Fruit fly (Drosophila melanogaster) whole organism, wandering third instar larva: ENCODE measurements around the gene CG7332.

Source experiments
- Abd-B ChIP-seq: fragments of >200 bp; optimal IDR thresholded peaks from 2 replicates; lab custom pipeline; 2017; ENCODE audit warnings: missing biosample characterization, missing genetic modification characterization
- CG32264 ChIP-seq: fragments of 200-800 bp; sonication (Bioruptor generic); optimal IDR thresholded peaks from 2 replicates; lab custom pipeline; 2016; ENCODE audit warnings: missing biosample characterization, missing genetic modification characterization
- CG9705 ChIP-seq: fragments of 200-800 bp; sonication (Bioruptor generic); optimal IDR thresholded peaks from 2 replicates; lab custom pipeline; 2018; ENCODE audit warnings: missing biosample characterization, mild to moderate bottlenecking, missing genetic modification characterization
- CrebA ChIP-seq: fragments of 200-800 bp; sonication (Bioruptor generic); optimal IDR thresholded peaks from 2 replicates; lab custom pipeline; 2016; ENCODE audit warnings: missing biosample characterization, mild to moderate bottlenecking, missing genetic modification characterization, borderline replicate concordance
- Dfd ChIP-seq: fragments of >200 bp; optimal IDR thresholded peaks from 2 replicates; lab custom pipeline; 2017; ENCODE audit warnings: missing biosample characterization, missing genetic modification characterization
- Dif ChIP-seq: fragments of 200-275, 200-300 bp; sonication (Bioruptor generic); optimal IDR thresholded peaks from 2 replicates; lab custom pipeline; 2018; ENCODE audit warnings: missing biosample characterization, missing genetic modification characterization; ENCODE audit not compliant: partially characterized antibody
- GATAd ChIP-seq: sonication (Bioruptor generic); optimal IDR thresholded peaks from 2 replicates; lab custom pipeline; 2016; ENCODE audit warnings: missing biosample characterization, missing genetic modification characterization
- HLH106 ChIP-seq: fragments of 200-800 bp; optimal IDR thresholded peaks from 3 replicates; lab custom pipeline; 2019; ENCODE audit warnings: missing biosample characterization, mild to moderate bottlenecking, missing genetic modification characterization, moderate library complexity
- Hnf4 ChIP-seq: fragments of 200-800 bp; sonication (Bioruptor generic); optimal IDR thresholded peaks from 2 replicates; lab custom pipeline; 2016; ENCODE audit warnings: missing biosample characterization, mild to moderate bottlenecking, missing genetic modification characterization
- Hr78 ChIP-seq: fragments of >200 bp; optimal IDR thresholded peaks from 2 replicates; lab custom pipeline; 2017; ENCODE audit warnings: missing biosample characterization, missing genetic modification characterization
- Hr83 ChIP-seq: fragments of 200-300 bp; sonication (Bioruptor generic); optimal IDR thresholded peaks from 2 replicates; lab custom pipeline; 2016; ENCODE audit warnings: missing biosample characterization, mild to moderate bottlenecking, missing genetic modification characterization, moderate library complexity; ENCODE audit not compliant: poor library complexity, severe bottlenecking
- Jra ChIP-seq: sonication (Bioruptor generic); optimal IDR thresholded peaks from 2 replicates; lab custom pipeline; 2016; ENCODE audit warnings: missing biosample characterization, missing genetic modification characterization
- Myc ChIP-seq: fragments of >200 bp; optimal IDR thresholded peaks from 2 replicates; lab custom pipeline; 2017
- N ChIP-seq: fragments of >200 bp; optimal IDR thresholded peaks from 2 replicates; lab custom pipeline; 2018; ENCODE audit warnings: missing biosample characterization, missing external identifiers, missing genetic modification characterization
- OdsH ChIP-seq: fragments of 200-800 bp; sonication (Bioruptor generic); optimal IDR thresholded peaks from 2 replicates; lab custom pipeline; 2016; ENCODE audit warnings: missing biosample characterization, mild to moderate bottlenecking, missing genetic modification characterization
- Sp1 ChIP-seq: fragments of 200-800 bp; sonication (Bioruptor generic); optimal IDR thresholded peaks from 3 replicates; lab custom pipeline; 2019; ENCODE audit warnings: missing biosample characterization, mild to moderate bottlenecking, missing genetic modification characterization, moderate library complexity
- Vsx2 ChIP-seq: fragments of 200-300, 225-300 bp; sonication (Bioruptor generic); optimal IDR thresholded peaks from 2 replicates; lab custom pipeline; 2018; ENCODE audit warnings: missing biosample characterization, missing genetic modification characterization; ENCODE audit not compliant: partially characterized antibody
- br ChIP-seq: fragments of 200-800 bp; sonication (Bioruptor generic); optimal IDR thresholded peaks from 2 replicates; lab custom pipeline; 2016; ENCODE audit warnings: missing biosample characterization, missing genetic modification characterization
- brk ChIP-seq: fragments of 200-800 bp; sonication (Bioruptor generic); optimal IDR thresholded peaks from 2 replicates; lab custom pipeline; 2016; ENCODE audit warnings: missing biosample characterization, mild to moderate bottlenecking, missing genetic modification characterization
- dl ChIP-seq, 2 experiments: fragments of 175-275, 200-275 bp in 1 of 2; fragments of 200-275 bp in 1 of 2; sonication (Bioruptor generic); optimal IDR thresholded peaks; lab custom pipeline; 2018; ENCODE audit warnings: mild to moderate bottlenecking in 2 of 2, missing biosample characterization in 2 of 2, missing genetic modification characterization in 2 of 2, moderate library complexity in 2 of 2; ENCODE audit not compliant: partially characterized antibody in 2 of 2, insufficient read depth in 1 of 2
- dmrt93B ChIP-seq: fragments of 200-800 bp; sonication (Bioruptor generic); optimal IDR thresholded peaks from 2 replicates; lab custom pipeline; 2018; ENCODE audit warnings: missing biosample characterization, mild to moderate bottlenecking, missing genetic modification characterization
- dsf ChIP-seq: sonication (Bioruptor generic); optimal IDR thresholded peaks from 2 replicates; lab custom pipeline; 2016; ENCODE audit warnings: missing biosample characterization, missing genetic modification characterization, borderline replicate concordance
- ey ChIP-seq: fragments of 200-800 bp; sonication (Bioruptor generic); optimal IDR thresholded peaks from 2 replicates; lab custom pipeline; 2016; ENCODE audit warnings: missing biosample characterization, missing genetic modification characterization
- foxo ChIP-seq, 2 experiments: fragments of 200-800 bp; sonication (Bioruptor generic); optimal IDR thresholded peaks; 2 replicates in 1 of 2; 3 replicates in 1 of 2; lab custom pipeline; 2016 to 2017; ENCODE audit warnings: missing biosample characterization in 2 of 2, missing genetic modification characterization in 2 of 2
- fru ChIP-seq: fragments of 200-800 bp; sonication (Bioruptor generic); optimal IDR thresholded peaks from 3 replicates; lab custom pipeline; 2016; ENCODE audit warnings: missing biosample characterization, mild to moderate bottlenecking, missing genetic modification characterization
- h ChIP-seq: fragments of 200-800 bp; sonication (Bioruptor generic); optimal IDR thresholded peaks from 3 replicates; lab custom pipeline; 2016; ENCODE audit warnings: missing biosample characterization, mild to moderate bottlenecking, missing genetic modification characterization
- jim ChIP-seq: fragments of 175-275, 200-325 bp; sonication (Bioruptor generic); optimal IDR thresholded peaks from 2 replicates; lab custom pipeline; 2016; ENCODE audit warnings: missing biosample characterization, mild to moderate bottlenecking, missing genetic modification characterization
- psq ChIP-seq: fragments of 200-800 bp; sonication (Bioruptor generic); optimal IDR thresholded peaks from 3 replicates; lab custom pipeline; 2017; ENCODE audit warnings: missing biosample characterization, mild to moderate bottlenecking, missing genetic modification characterization, moderate library complexity
- rgr ChIP-seq: fragments of 200-800 bp; sonication (Bioruptor generic); optimal IDR thresholded peaks from 3 replicates; lab custom pipeline; 2016; ENCODE audit warnings: missing biosample characterization, mild to moderate bottlenecking, missing genetic modification characterization
- sage ChIP-seq: fragments of 200-800 bp; sonication (Bioruptor generic); optimal IDR thresholded peaks from 2 replicates; lab custom pipeline; 2016; ENCODE audit warnings: missing biosample characterization, mild to moderate bottlenecking, missing genetic modification characterization
- sv ChIP-seq: fragments of 200-800 bp; sonication (Bioruptor generic); optimal IDR thresholded peaks from 3 replicates; lab custom pipeline; 2016; ENCODE audit warnings: missing biosample characterization, missing genetic modification characterization
- tai ChIP-seq: sonication (Bioruptor generic); optimal IDR thresholded peaks from 2 replicates; lab custom pipeline; 2016; ENCODE audit warnings: missing biosample characterization, missing genetic modification characterization
- woc ChIP-seq: sonication (Bioruptor generic); optimal IDR thresholded peaks from 2 replicates; lab custom pipeline; 2016; ENCODE audit warnings: missing biosample characterization, mild to moderate bottlenecking, missing genetic modification characterization

CG7332 gene

DNA sequence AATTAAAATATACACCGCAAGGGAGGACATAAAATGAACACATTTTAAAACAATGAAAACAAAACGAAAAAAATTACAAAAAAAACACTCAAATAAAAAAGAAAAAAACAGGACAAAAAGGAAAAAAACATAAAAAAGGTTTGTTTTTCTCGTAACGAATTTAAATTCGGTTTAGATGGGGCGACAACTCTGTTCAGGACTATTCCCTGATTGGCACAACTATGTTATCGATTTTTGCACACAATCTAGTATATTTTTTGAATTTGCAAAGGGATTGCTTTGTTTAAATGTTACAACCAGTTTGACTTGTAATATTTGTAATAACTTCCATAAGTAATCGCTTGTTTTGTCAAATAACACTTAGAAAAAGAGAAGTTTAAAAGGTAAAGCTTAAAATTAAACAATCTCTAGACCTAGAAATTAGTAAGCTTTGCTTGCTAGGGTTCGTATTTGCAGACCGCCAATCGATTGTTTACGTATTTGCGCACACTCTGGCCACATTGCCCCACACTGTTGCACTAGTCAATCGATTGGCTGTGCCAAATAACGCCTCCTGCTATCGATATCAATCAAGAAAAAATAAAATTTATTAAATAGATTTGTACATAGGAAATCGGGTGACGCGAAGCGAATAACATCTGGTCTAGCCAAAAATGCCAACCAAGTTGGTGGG is at the start of gene CG7332:
Gene CG7332 (plus strand): TSS at position 515 of the 673 bp plus-strand sequence.
- no peak for TF ChIP-seq CG32264 (GFP tag; lab: Kevin White, UChicago)
- TF ChIP-seq dsf (GFP tag; lab: Kevin White, UChicago) = no peak
- TF ChIP-seq brk = no peak
- TF ChIP-seq HLH106 (tag; lab: Kevin White, UChicago) = no peak

DNA sequence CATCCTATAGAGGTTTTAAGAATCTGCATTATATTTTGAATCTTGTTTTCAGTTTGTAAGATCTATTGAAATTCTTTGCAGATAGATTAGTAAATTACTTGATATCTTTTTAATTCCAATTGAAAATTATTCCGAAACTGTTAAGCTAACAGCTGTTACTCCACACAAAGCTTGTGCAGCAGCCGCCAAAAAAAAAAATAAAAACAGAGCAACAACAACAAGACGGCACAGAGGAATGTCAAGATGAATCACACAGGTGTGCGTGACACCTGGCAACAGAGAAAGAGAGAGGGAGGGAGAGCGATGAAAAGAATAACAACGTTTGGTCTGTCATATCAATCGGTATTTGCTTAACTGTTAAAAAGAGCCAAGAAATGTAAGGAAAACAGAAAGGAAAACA is 49.3 kb upstream of the CG7332 start:
- TF ChIP-seq fru (no peak), psq (GFP tag; lab: Kevin White, UChicago) (peak; percentile 13)

DNA sequence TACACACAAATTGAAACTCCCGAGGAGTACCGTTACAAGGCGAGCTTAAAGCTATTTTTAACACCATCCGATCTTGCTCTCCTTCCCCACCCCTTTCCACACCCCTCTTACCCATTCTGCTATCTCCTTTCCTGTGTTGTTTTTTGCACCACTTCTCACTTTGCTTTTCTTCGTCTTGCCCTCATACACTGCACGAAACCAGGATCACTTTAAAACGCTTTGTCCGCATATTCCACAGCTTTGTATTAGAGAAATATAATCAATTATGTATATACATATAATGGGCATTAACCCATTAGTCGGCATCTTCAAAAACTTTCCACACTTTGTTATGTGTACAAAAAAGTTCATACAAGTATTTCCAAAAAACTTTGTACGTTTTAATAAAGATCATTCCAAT is 48.8 kb upstream of the CG7332 start:
- TF ChIP-seq Sp1 (GFP tag; lab: Kevin White, UChicago) (no peak), rgr (no peak), h (GFP tag; lab: Kevin White, UChicago) (no peak), CrebA (GFP tag; lab: Kevin White, UChicago) (no peak), N (GFP tag; lab: Kevin White, UChicago) (no peak), CG32264 (GFP tag; lab: Kevin White, UChicago) (no peak), dl (GFP tag; optimal IDR thresholded peaks at IDR 0.05; lab: Kevin White, UChicago; ENCODE audit: insufficient read depth in 1 of 2, partially characterized antibody in 2 of 2) (no peak), brk (no peak), Hnf4 (GFP tag; lab: Kevin White, UChicago) (no peak), OdsH (GFP tag; lab: Kevin White, UChicago) (no peak), Abd-B (GFP tag; lab: Kevin White, UChicago) (no peak), ey (no peak)

DNA sequence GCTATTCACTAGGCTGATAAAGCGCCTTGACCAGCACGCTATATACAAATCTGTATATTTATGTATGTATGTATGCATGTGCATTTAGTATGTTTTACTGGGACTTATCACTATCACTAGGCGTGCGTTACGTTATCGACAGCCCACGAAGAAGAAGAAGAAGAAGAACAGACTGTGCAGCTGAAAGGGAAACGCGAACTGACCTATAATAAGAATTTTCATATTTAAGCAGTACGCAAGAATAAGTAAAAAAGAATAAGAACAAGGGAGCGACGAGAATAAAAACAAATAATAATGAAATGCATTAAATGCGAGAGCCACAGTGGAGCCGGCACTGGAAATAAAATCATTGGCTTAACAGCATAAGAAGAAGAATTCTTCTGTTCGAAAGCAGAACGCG is 48.0 kb upstream of the CG7332 start:
- TF ChIP-seq GATAd (GFP tag; lab: Kevin White, UChicago) = no peak
- TF ChIP-seq OdsH (GFP tag; lab: Kevin White, UChicago) = no peak
- no peak for TF ChIP-seq Dfd (GFP tag; lab: Kevin White, UChicago)
- no peak for TF ChIP-seq Abd-B (GFP tag; lab: Kevin White, UChicago)
- no peak for TF ChIP-seq foxo (GFP tag; optimal IDR thresholded peaks at IDR 0.05; lab: Kevin White, UChicago)
- no peak for TF ChIP-seq Jra (GFP tag; lab: Kevin White, UChicago)
- TF ChIP-seq jim = no peak

DNA sequence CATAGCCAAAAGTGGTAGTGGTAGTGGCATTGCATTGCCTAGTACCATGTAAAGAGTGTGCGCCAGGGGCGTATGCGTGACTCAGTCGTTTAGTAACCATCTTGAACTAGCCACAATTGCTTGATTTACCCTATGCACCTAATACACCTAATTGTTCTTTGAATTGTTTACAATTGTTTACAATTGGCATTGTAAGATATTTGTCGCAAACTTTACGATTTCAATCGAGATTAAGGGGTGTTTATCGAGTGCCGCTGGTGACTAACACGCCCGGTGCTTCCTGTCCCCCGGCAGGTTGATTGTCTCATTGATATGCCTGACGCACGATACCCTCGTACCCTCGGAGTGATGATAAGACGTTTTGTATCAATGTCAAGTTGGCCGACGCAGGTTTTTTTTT is 47.3 kb upstream of the CG7332 start:
- no peak for TF ChIP-seq Vsx2 (GFP tag; lab: Kevin White, UChicago)

DNA sequence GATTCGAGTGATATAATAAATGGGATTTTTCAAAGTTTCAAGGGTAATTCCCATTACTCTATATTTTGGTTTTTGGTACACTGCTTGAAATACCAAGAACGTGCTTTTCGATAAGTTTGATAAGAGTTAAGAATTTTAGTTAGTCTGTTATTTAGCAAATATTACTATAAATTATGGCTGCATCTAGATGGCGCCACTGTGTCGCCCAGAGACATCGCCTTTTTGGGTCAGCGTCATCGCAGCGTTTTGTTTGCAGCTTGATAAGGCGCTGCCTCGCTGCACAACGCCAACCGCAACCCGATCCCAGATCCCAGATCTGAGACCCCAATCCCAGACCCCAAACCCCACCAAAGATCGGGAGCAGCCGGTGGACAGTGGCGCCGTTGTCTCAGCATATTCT is 45.8 kb upstream of the CG7332 start:
- no peak for TF ChIP-seq dmrt93B (GFP tag; lab: Kevin White, UChicago)
- TF ChIP-seq Myc (lab: Kevin White, UChicago) = no peak
- TF ChIP-seq CG32264 (GFP tag; lab: Kevin White, UChicago) = no peak
- TF ChIP-seq dl (GFP tag; optimal IDR thresholded peaks at IDR 0.05; lab: Kevin White, UChicago; ENCODE audit: insufficient read depth in 1 of 2, partially characterized antibody in 2 of 2) = no peak
- TF ChIP-seq brk = no peak
- no peak for TF ChIP-seq sv

DNA sequence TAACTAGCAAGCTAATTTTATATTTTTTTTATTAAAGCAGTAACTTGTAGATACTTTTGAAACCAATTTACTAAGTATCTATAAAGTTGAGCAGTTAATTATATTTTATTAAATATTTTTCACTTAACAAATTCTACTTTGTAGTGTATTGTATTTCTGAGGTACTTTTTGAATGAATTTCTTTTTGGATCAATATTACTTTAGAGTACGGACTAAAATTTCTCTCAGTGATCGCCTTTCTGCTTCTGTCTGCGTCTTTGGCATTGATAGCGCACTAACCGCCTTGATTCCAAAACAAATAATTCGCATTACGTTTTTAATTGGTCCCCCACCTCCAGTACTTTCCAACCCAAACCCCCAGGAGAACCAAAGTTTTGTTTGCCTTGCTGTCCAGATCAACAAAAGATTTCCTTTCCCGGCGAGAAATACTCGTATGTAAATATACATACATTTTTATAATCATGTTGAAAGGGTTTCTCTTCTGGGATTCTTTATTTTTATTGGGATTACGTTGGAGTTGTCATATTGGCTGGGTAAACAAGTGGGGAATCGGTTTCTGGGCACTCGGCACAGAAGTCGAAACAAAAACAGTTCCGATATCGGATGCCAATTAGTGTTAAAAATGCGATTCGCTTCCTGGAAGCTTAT is 45.3 kb upstream of the CG7332 start:
- TF ChIP-seq dsf (GFP tag; lab: Kevin White, UChicago) (no peak), woc (GFP tag; lab: Kevin White, UChicago) (no peak), Jra (GFP tag; lab: Kevin White, UChicago) (no peak), Dfd (GFP tag; lab: Kevin White, UChicago) (no peak), rgr (no peak), Sp1 (GFP tag; lab: Kevin White, UChicago) (peak; percentile 30), Hr78 (GFP tag; lab: Kevin White, UChicago) (no peak), CG32264 (GFP tag; lab: Kevin White, UChicago) (no peak), CG9705 (GFP tag; lab: Kevin White, UChicago) (peak; percentile 5), sage (no peak), dmrt93B (GFP tag; lab: Kevin White, UChicago) (no peak), Abd-B (GFP tag; lab: Kevin White, UChicago) (no peak), fru (no peak), dl (GFP tag; optimal IDR thresholded peaks at IDR 0.05; lab: Kevin White, UChicago; ENCODE audit: insufficient read depth in 1 of 2, partially characterized antibody in 2 of 2) (no peak), jim (no peak), h (GFP tag; lab: Kevin White, UChicago) (no peak), Dif (GFP tag; lab: Kevin White, UChicago) (no peak), HLH106 (tag; lab: Kevin White, UChicago) (no peak), Hr83 (GFP tag; lab: Kevin White, UChicago) (no peak), br (GFP tag; lab: Kevin White, UChicago) (no peak), tai (GFP tag; lab: Kevin White, UChicago) (no peak), GATAd (GFP tag; lab: Kevin White, UChicago) (no peak), psq (GFP tag; lab: Kevin White, UChicago) (peak; percentile 2), brk (no peak), Hnf4 (GFP tag; lab: Kevin White, UChicago) (no peak)
